Worm (Caenorhabditis elegans) whole organism, young adult: ENCODE measurements around the gene srt-29.

Source experiments
- B0261.1 ChIP-seq: sonication (generic microtip); optimal IDR thresholded peaks from 2 replicates; lab custom pipeline; 2016; ENCODE audit warnings: mild to moderate bottlenecking, missing genetic modification characterization, moderate library complexity, missing compliant biosample characterization
- C06A6.2 ChIP-seq: fragments of 200-800 bp; sonication (Bioruptor generic); conservative IDR thresholded peaks from 2 replicates; pipeline ENCODE4 v1.3.6; 2022; ENCODE audit warnings: missing genetic modification characterization, missing compliant biosample characterization
- F10E7.11 ChIP-seq: sonication (generic microtip); optimal IDR thresholded peaks from 2 replicates; lab custom pipeline; 2017; ENCODE audit warnings: mild to moderate bottlenecking, missing genetic modification characterization, moderate library complexity, missing compliant biosample characterization
- F33H1.4 ChIP-seq: fragments of 200-800 bp; sonication (Bioruptor generic); IDR thresholded peaks from 2 replicates; pipeline ENCODE4 v1.3.6; 2022; ENCODE audit warnings: missing genetic modification reagents, missing genetic modification characterization, missing compliant biosample characterization
- F37B4.10 ChIP-seq: fragments of 200-800 bp; sonication (Bioruptor generic); IDR thresholded peaks from 2 replicates; pipeline ENCODE4 v1.3.6; 2022; ENCODE audit warnings: missing genetic modification characterization, missing compliant biosample characterization
- F39B2.1 ChIP-seq: fragments of 200-800 bp; sonication (Bioruptor generic); IDR thresholded peaks from 2 replicates; pipeline ENCODE4 v1.3.6; 2022; ENCODE audit warnings: missing genetic modification reagents, missing genetic modification characterization, missing compliant biosample characterization
- aptf-3 ChIP-seq: fragments of 200-800 bp; sonication (Bioruptor generic); IDR thresholded peaks from 2 replicates; pipeline ENCODE4 v1.3.6; 2022; ENCODE audit warnings: missing genetic modification characterization, missing compliant biosample characterization
- athp-1 ChIP-seq: sonication (generic microtip); optimal IDR thresholded peaks from 2 replicates; lab custom pipeline; 2017; ENCODE audit warnings: mild to moderate bottlenecking, missing genetic modification characterization, missing compliant biosample characterization
- attf-5 ChIP-seq: fragments of 200-800 bp; sonication (Bioruptor generic); optimal IDR thresholded peaks from 2 replicates; lab custom pipeline; 2018; ENCODE audit warnings: mild to moderate bottlenecking, missing genetic modification characterization, missing compliant biosample characterization
- attf-6 ChIP-seq: fragments of 200-800 bp; sonication (Bioruptor generic); IDR thresholded peaks from 2 replicates; pipeline ENCODE4 v1.3.6; 2022; ENCODE audit warnings: missing genetic modification reagents, missing genetic modification characterization, missing compliant biosample characterization
- ccch-3 ChIP-seq: fragments of 200-800 bp; sonication (Bioruptor generic); optimal IDR thresholded peaks from 2 replicates; lab custom pipeline; 2018; ENCODE audit warnings: mild to moderate bottlenecking, missing genetic modification characterization, missing compliant biosample characterization
- ceh-100 ChIP-seq: fragments of 200-800 bp; sonication (Bioruptor generic); IDR thresholded peaks from 2 replicates; pipeline ENCODE4 v1.3.6; 2022; ENCODE audit warnings: missing genetic modification reagents, missing genetic modification characterization, missing compliant biosample characterization
- ceh-58 ChIP-seq: fragments of 200-800 bp; sonication (Bioruptor generic); IDR thresholded peaks from 2 replicates; pipeline ENCODE4 v1.3.6; 2022; ENCODE audit warnings: missing genetic modification characterization, missing compliant biosample characterization
- ceh-79 ChIP-seq: sonication (generic microtip); optimal IDR thresholded peaks from 2 replicates; lab custom pipeline; 2017; ENCODE audit warnings: mild to moderate bottlenecking, missing genetic modification characterization, missing compliant biosample characterization
- dox-1 ChIP-seq: fragments of 200-800 bp; sonication (Bioruptor generic); IDR thresholded peaks from 2 replicates; pipeline ENCODE4 v1.3.6; 2022; ENCODE audit warnings: missing genetic modification reagents, missing genetic modification characterization, missing compliant biosample characterization
- dpff-1 ChIP-seq: sonication (generic microtip); optimal IDR thresholded peaks from 2 replicates; lab custom pipeline; 2017; ENCODE audit warnings: mild to moderate bottlenecking, missing genetic modification characterization, missing compliant biosample characterization
- egrh-3 ChIP-seq: fragments of 200-800 bp; sonication (Bioruptor generic); IDR thresholded peaks from 2 replicates; pipeline ENCODE4 v1.3.6; 2022; ENCODE audit warnings: missing genetic modification reagents, missing genetic modification characterization, missing compliant biosample characterization
- ekl-4 ChIP-seq: fragments of 200-800 bp; sonication (Bioruptor generic); IDR thresholded peaks from 2 replicates; pipeline ENCODE4 v1.3.6; 2022; ENCODE audit warnings: missing genetic modification reagents, missing genetic modification characterization, missing compliant biosample characterization
- gei-17 ChIP-seq: fragments of 200-800 bp; sonication (Bioruptor generic); optimal IDR thresholded peaks from 2 replicates; lab custom pipeline; 2018; ENCODE audit warnings: mild to moderate bottlenecking, missing genetic modification characterization, missing compliant biosample characterization
- hlh-12 ChIP-seq: sonication (generic microtip); optimal IDR thresholded peaks from 2 replicates; lab custom pipeline; 2016; ENCODE audit warnings: missing genetic modification characterization, missing compliant biosample characterization
- lag-1 ChIP-seq: fragments of 200-800 bp; sonication (Bioruptor generic); IDR thresholded peaks from 2 replicates; pipeline ENCODE4 v1.3.6; 2022; ENCODE audit warnings: missing genetic modification reagents, missing genetic modification characterization, missing compliant biosample characterization
- let-526 ChIP-seq: fragments of 200-800 bp; sonication (Bioruptor generic); IDR thresholded peaks from 2 replicates; pipeline ENCODE4 v1.3.6; 2022; ENCODE audit warnings: missing genetic modification reagents, missing genetic modification characterization, missing compliant biosample characterization
- lin-26 ChIP-seq: fragments of 200-800 bp; sonication (Bioruptor generic); IDR thresholded peaks from 2 replicates; pipeline ENCODE4 v1.3.6; 2022; ENCODE audit warnings: missing genetic modification reagents, missing genetic modification characterization, missing compliant biosample characterization
- madf-6 ChIP-seq: fragments of 200-800 bp; sonication (Bioruptor generic); IDR thresholded peaks from 2 replicates; pipeline ENCODE4 v1.3.6; 2022; ENCODE audit warnings: missing genetic modification reagents, missing genetic modification characterization, missing compliant biosample characterization
- mes-4 ChIP-seq: sonication (generic microtip); optimal IDR thresholded peaks from 2 replicates; lab custom pipeline; 2016; ENCODE audit warnings: missing genotype, missing genetic modification characterization, missing compliant biosample characterization
- nfya-1 ChIP-seq: sonication (generic microtip); optimal IDR thresholded peaks from 2 replicates; lab custom pipeline; 2017; ENCODE audit warnings: antibody characterized with exemption, missing compliant biosample characterization, missing genetic modification characterization, borderline replicate concordance; ENCODE audit not compliant: insufficient read depth
- nfya-2 ChIP-seq: fragments of 200-800 bp; sonication (Bioruptor generic); IDR thresholded peaks from 2 replicates; pipeline ENCODE4 v1.3.6; 2022; ENCODE audit warnings: missing genetic modification reagents, missing genetic modification characterization, missing compliant biosample characterization
- nfyb-1 ChIP-seq: fragments of 200-800 bp; sonication (Bioruptor generic); IDR thresholded peaks from 2 replicates; pipeline ENCODE4 v1.3.6; 2022; ENCODE audit warnings: missing genetic modification reagents, missing genetic modification characterization, missing compliant biosample characterization
- nhr-80 ChIP-seq: sonication (generic microtip); optimal IDR thresholded peaks from 2 replicates; lab custom pipeline; 2016; ENCODE audit warnings: missing genetic modification characterization, missing compliant biosample characterization
- nhr-90 ChIP-seq: sonication (generic microtip); optimal IDR thresholded peaks from 2 replicates; lab custom pipeline; 2016; ENCODE audit warnings: missing genotype, mild to moderate bottlenecking, missing genetic modification characterization, missing compliant biosample characterization
- rec-8 ChIP-seq, 2 experiments: sonication (generic microtip); optimal IDR thresholded peaks; 2 replicates each; lab custom pipeline; 2016; ENCODE audit warnings: mild to moderate bottlenecking in 2 of 2, missing genetic modification characterization in 2 of 2, missing genetic modification reagents in 2 of 2, missing genotype in 2 of 2, missing biosample characterization in 1 of 2, missing compliant biosample characterization in 1 of 2, moderate library complexity in 1 of 2
- sdz-38 ChIP-seq: sonication (generic microtip); optimal IDR thresholded peaks from 2 replicates; lab custom pipeline; 2016; ENCODE audit warnings: missing genotype, missing genetic modification characterization, missing compliant biosample characterization
- snpc-1.3 ChIP-seq: sonication (generic microtip); optimal IDR thresholded peaks from 2 replicates; lab custom pipeline; 2017; ENCODE audit warnings: missing genetic modification characterization, mild to moderate bottlenecking, missing compliant biosample characterization, antibody characterized with exemption, moderate library complexity, missing genotype, missing genetic modification reagents; ENCODE audit not compliant: insufficient read depth
- snpc-4 ChIP-seq, 5 experiments: fragments of 150-350 bp in 1 of 5; sonication (generic microtip) in 4 of 5; optimal IDR thresholded peaks; 2 replicates each; lab custom pipeline; 2014 to 2018; ENCODE audit warnings: missing genetic modification characterization in 5 of 5, missing biosample characterization in 3 of 5, antibody characterized with exemption in 2 of 5, mild to moderate bottlenecking in 2 of 5, missing compliant biosample characterization in 2 of 5, missing genotype in 2 of 5, moderate library complexity in 2 of 5, missing genetic modification reagents in 1 of 5
- somi-1 ChIP-seq: fragments of 200-800 bp; sonication (Bioruptor generic); optimal IDR thresholded peaks from 2 replicates; lab custom pipeline; 2018; ENCODE audit warnings: mild to moderate bottlenecking, missing genetic modification characterization, missing compliant biosample characterization
- tbx-9 ChIP-seq: sonication (generic microtip); optimal IDR thresholded peaks from 2 replicates; lab custom pipeline; 2016; ENCODE audit warnings: borderline replicate concordance, missing genetic modification characterization, inconsistent platforms, missing compliant biosample characterization
- xnd-1 ChIP-seq: sonication (generic microtip); optimal IDR thresholded peaks from 2 replicates; lab custom pipeline; 2016; ENCODE audit warnings: missing genotype, missing genetic modification reagents, missing genetic modification characterization, missing compliant biosample characterization
- zfh-2 ChIP-seq: fragments of 200-800 bp; sonication (Bioruptor generic); conservative IDR thresholded peaks from 2 replicates; pipeline ENCODE4 v1.3.6; 2022; ENCODE audit warnings: missing genetic modification reagents, missing genetic modification characterization, missing compliant biosample characterization
- ztf-28 ChIP-seq: fragments of 200-800 bp; sonication (Bioruptor generic); IDR thresholded peaks from 2 replicates; pipeline ENCODE4 v1.3.6; 2022; ENCODE audit warnings: missing genetic modification reagents, missing genetic modification characterization, missing compliant biosample characterization

The srt-29 gene

ce11 chrV:2718688-2719185 is at the start of gene srt-29:
Gene srt-29 (minus strand): TSS chrV:2719135.
- TF ChIP-seq sdz-38 (tag; lab: Kevin White, UChicago) (no peak), rec-8 (tag; optimal IDR thresholded peaks at IDR 0.05; lab: Kevin White, UChicago) (no peak), zfh-2 (GFP tag; lab: Robert Waterston, UW) (peak; percentile 88), ceh-79 (tag; lab: Kevin White, UChicago) (no peak), ccch-3 (GFP tag; lab: Kevin White, UChicago) (no peak), mes-4 (tag; lab: Kevin White, UChicago) (no peak), xnd-1 (tag; lab: Kevin White, UChicago) (no peak), nfya-2 (GFP tag; lab: Robert Waterston, UW) (no peak), ztf-28 (GFP tag; lab: Robert Waterston, UW) (0 out of 2 replicates have a peak, but pooled peaks have one; percentile 13), let-526 (no peak), ekl-4 (GFP tag; lab: Robert Waterston, UW) (no peak), snpc-4 (GFP tag; optimal IDR thresholded peaks at IDR 0.05; lab: Kevin White, UChicago) (no peak), snpc-4 (tag; optimal IDR thresholded peaks at IDR 0.05; lab: Kevin White, UChicago) (peak in 1 of 4 experiments; percentile 51), egrh-3 (GFP tag; lab: Robert Waterston, UW) (peak; percentile 72; the same call in 1 of the 2 replicates)

DNA sequence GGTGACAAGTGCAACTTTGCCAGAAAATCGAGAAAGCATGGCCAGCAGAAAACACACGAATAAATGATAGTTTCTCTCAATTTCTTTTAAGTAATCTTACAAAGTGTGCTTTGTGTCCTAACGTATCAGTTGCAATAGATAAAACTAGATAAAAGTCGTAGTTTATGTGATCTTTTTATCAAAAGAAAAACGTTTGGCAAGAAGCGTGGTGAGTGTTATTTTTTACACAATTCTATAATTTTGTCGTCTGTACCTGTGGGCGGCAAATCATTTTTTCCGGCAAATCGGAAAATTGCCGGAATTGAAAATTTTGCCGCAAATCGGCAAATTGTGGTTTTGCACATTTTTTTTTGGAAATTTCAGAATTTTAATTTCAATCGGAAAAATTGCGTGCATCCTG is 48.5 kb upstream of the srt-29 start, which contains the start of gene R05D8.9:
TSS of gene R05D8.9 (minus strand) at position 101 of the 400 bp plus-strand sequence.
- TF ChIP-seq let-526 (no peak), attf-5 (GFP tag; lab: Kevin White, UChicago) (no peak), F37B4.10 (no peak), nfya-1 (tag; lab: Kevin White, UChicago) (no peak)

DNA sequence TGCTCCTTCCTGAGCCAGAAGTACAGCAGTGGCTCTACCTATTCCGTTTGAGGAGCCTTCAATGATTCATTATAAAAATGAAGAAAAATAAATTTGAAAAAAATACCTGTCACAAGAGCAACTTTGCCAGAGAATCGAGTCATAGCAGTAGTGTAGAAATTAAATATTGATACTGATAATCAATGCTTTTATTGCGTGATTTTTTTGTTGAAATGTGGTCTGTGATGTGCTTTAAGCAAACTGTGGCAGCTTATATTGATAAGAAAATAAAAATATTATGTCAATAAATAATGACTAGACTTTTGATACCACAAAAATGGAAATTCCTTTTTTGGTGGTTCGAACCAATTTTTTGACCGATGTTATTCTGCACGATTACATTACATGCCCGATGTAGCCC is 46.1 kb upstream of the srt-29 start, which contains the start of gene dhs-14:
TSS of gene dhs-14 (minus strand) at position 149 of the 400 bp plus-strand sequence.
- TF ChIP-seq nhr-80 (tag; lab: Kevin White, UChicago) (peak; percentile 83), dox-1 (GFP tag; lab: Robert Waterston, UW) (0 out of 2 replicates have a peak, but pooled peaks have one; percentile 23), tbx-9 (no peak)

DNA sequence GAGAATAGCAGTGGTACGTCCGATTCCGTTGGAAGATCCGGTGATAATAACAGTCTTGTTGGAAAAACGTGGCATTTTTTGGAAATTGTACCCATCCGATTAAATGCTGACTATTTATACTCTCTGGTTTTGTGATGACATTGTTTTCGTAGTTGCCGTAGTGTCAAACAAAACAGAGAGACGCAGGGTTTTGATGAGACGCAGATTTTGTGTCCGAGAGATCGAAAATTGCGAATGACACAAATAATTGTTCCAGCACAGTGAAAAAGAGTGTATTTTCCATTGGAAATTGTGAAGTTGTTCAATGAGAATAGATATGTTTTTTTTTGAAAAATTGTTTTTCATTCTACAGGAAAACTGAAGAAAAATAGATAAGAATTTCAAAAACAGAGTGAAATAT is 44.2 kb upstream of the srt-29 start, which contains the start of gene R05D8.7:
TSS of gene R05D8.7 (minus strand) at position 104 of the 400 bp plus-strand sequence.
- TF ChIP-seq lin-26 (GFP tag; lab: Robert Waterston, UW) (no peak), somi-1 (GFP tag; lab: Kevin White, UChicago) (no peak), lag-1 (GFP tag; lab: Robert Waterston, UW) (no peak), nfyb-1 (GFP tag; lab: Robert Waterston, UW) (no peak)

DNA sequence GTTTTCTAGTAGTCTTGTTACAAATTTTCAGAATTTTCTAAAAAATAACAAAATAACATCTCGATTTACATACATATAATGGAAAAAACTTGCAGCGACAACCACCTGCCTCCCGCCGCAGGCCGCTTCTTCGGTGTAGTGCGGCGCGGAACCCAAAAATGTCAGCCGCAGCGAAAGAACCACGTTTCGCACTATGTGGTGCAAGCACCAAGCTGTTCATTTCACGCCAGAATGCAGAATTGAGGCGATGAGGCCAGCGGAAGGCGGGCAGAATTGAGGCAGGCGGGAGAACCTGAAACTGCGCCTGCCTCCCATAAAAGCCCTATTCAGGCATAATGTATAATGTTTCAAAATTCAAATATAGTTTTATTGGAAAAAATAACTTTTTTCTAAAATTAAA is 42.5 kb upstream of the srt-29 start:
- peak; percentile 75 for TF ChIP-seq zfh-2 (GFP tag; lab: Robert Waterston, UW)
- no peak for TF ChIP-seq ceh-100 (GFP tag; lab: Robert Waterston, UW)
- no peak for TF ChIP-seq C06A6.2
- TF ChIP-seq F10E7.11 (tag; lab: Kevin White, UChicago): no peak

DNA sequence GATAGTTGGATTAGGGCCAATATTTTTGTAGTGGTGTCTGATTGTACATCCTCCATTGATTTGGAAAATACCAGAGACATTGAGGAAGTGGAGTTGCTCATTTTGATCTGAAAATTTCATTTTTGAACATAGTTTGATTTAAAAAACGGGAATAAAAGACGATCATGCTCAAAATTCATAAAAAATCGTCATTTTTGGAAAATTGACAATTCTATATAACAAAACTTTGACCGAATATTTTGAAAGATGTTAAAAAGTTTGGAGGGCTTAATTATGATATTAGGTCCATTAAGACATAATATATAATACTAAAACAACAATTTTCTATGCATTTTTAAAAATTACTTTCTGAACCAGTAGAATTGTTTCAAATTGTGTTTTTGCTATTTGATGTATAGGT is 40.5 kb upstream of the srt-29 start, which contains the start of gene srg-58:
TSS of gene srg-58 (minus strand) at position 101 of the 400 bp plus-strand sequence.
- TF ChIP-seq F37B4.10: no peak
- no peak for TF ChIP-seq F39B2.1 (GFP tag; lab: Robert Waterston, UW)
- TF ChIP-seq B0261.1 (tag; lab: Kevin White, UChicago): no peak
- TF ChIP-seq dpff-1: no peak
- TF ChIP-seq snpc-1.3 (tag; lab: Kevin White, UChicago): no peak
- no peak for TF ChIP-seq nhr-90 (tag; lab: Kevin White, UChicago)
- TF ChIP-seq athp-1 (tag; lab: Kevin White, UChicago): no peak
- no peak for TF ChIP-seq madf-6 (GFP tag; lab: Robert Waterston, UW)
- no peak for TF ChIP-seq hlh-12 (tag; lab: Kevin White, UChicago)
- no peak for TF ChIP-seq ceh-58 (GFP tag; lab: Robert Waterston, UW)
- no peak for TF ChIP-seq aptf-3
- no peak for TF ChIP-seq rec-8 (tag; optimal IDR thresholded peaks at IDR 0.05; lab: Kevin White, UChicago)
- TF ChIP-seq F33H1.4 (GFP tag; lab: Robert Waterston, UW): no peak
- no peak for TF ChIP-seq gei-17 (GFP tag; lab: Kevin White, UChicago)
- TF ChIP-seq attf-6 (GFP tag; lab: Robert Waterston, UW): no peak
